Fruit fly (Drosophila melanogaster) whole organism, embryonic: Measurements from ENCODE around the gene CG42540.

ENCODE experiments used
- Awh ChIP-seq: fragments of 200-800 bp; sonication (Bioruptor generic); IDR thresholded peaks from 2 replicates; pipeline ENCODE4, ENCODE4 v1.3.6; 2022; ENCODE audit warnings: missing biosample characterization, missing genetic modification characterization
- CG1024 ChIP-seq: fragments of 200-800 bp; sonication (Bioruptor generic); IDR thresholded peaks from 2 replicates; pipeline ENCODE4 v1.3.6; 2022; ENCODE audit warnings: missing biosample characterization, missing genetic modification characterization
- CG10462 ChIP-seq: fragments of 200-800 bp; sonication (Bioruptor generic); optimal IDR thresholded peaks from 2 replicates; lab custom pipeline; 2016; ENCODE audit warnings: missing biosample characterization, missing genetic modification characterization
- CG11504 ChIP-seq: fragments of 200-800 bp; sonication (Bioruptor generic); optimal IDR thresholded peaks from 3 replicates; lab custom pipeline; 2019; ENCODE audit warnings: missing biosample characterization, mild to moderate bottlenecking, missing genetic modification characterization, moderate library complexity
- CG11560 ChIP-seq: fragments of 200-800 bp; sonication (Bioruptor generic); IDR thresholded peaks from 3 replicates; pipeline ENCODE4 v1.3.6; 2022; ENCODE audit warnings: missing biosample characterization, missing genetic modification characterization
- CG12659 ChIP-seq: fragments of 200-800 bp; sonication (Bioruptor generic); optimal IDR thresholded peaks from 3 replicates; lab custom pipeline; 2017; ENCODE audit warnings: mild to moderate bottlenecking, missing biosample characterization, missing genetic modification reagents, missing genetic modification characterization
- CG13624 ChIP-seq: fragments of 200-800 bp; sonication (Bioruptor generic); optimal IDR thresholded peaks from 2 replicates; lab custom pipeline; 2016; ENCODE audit warnings: missing biosample characterization, missing genetic modification characterization
- CG14050 ChIP-seq: fragments of 200-800 bp; sonication (Bioruptor generic); IDR thresholded peaks from 3 replicates; pipeline ENCODE4 v1.3.6; 2022; ENCODE audit warnings: missing biosample characterization, missing genetic modification characterization
- CG1647 ChIP-seq: fragments of 200-800 bp; sonication (Bioruptor generic); optimal IDR thresholded peaks from 3 replicates; lab custom pipeline; 2016; ENCODE audit warnings: missing biosample characterization, missing genetic modification characterization
- CG17361 ChIP-seq: fragments of 200-800 bp; sonication (Bioruptor generic); IDR thresholded peaks from 3 replicates; pipeline ENCODE4 v1.3.6; 2022; ENCODE audit warnings: missing biosample characterization, missing genetic modification characterization
- CG18011 ChIP-seq: fragments of 200-800 bp; sonication (Bioruptor generic); optimal IDR thresholded peaks from 2 replicates; lab custom pipeline; 2017; ENCODE audit warnings: missing biosample characterization, missing genetic modification characterization, mild to moderate bottlenecking, moderate library complexity, missing genotype
- CG18476 ChIP-seq: fragments of 200-800 bp; sonication (Bioruptor generic); optimal IDR thresholded peaks from 2 replicates; lab custom pipeline; 2016; ENCODE audit warnings: missing biosample characterization, mild to moderate bottlenecking, missing genetic modification characterization
- CG18599 ChIP-seq: fragments of 200-800 bp; sonication (Bioruptor generic); optimal IDR thresholded peaks from 3 replicates; lab custom pipeline; 2017; ENCODE audit warnings: missing biosample characterization, missing genetic modification characterization, mild to moderate bottlenecking, moderate library complexity, missing genetic modification reagents
- CG18619 ChIP-seq: fragments of 200-800 bp; sonication (Bioruptor generic); optimal IDR thresholded peaks from 3 replicates; lab custom pipeline; 2017; ENCODE audit warnings: missing biosample characterization, mild to moderate bottlenecking, missing genetic modification characterization
- CG34376 ChIP-seq: fragments of 200-800 bp; sonication (Bioruptor generic); optimal IDR thresholded peaks from 2 replicates; lab custom pipeline; 2018; ENCODE audit warnings: missing biosample characterization, mild to moderate bottlenecking, missing genetic modification characterization
- CG7271 ChIP-seq: fragments of 200-800 bp; sonication (Bioruptor generic); optimal IDR thresholded peaks from 2 replicates; lab custom pipeline; 2018; ENCODE audit warnings: missing biosample characterization, mild to moderate bottlenecking, missing genetic modification characterization, moderate library complexity
- CG7928 ChIP-seq: fragments of 200-800 bp; sonication (Bioruptor generic); optimal IDR thresholded peaks from 2 replicates; lab custom pipeline; 2017; ENCODE audit warnings: missing biosample characterization, mild to moderate bottlenecking, missing genetic modification characterization
- CG8478 ChIP-seq: fragments of >200 bp; optimal IDR thresholded peaks from 2 replicates; lab custom pipeline; 2018
- CG9609 ChIP-seq: fragments of 200-800 bp; sonication (Bioruptor generic); optimal IDR thresholded peaks from 3 replicates; lab custom pipeline; 2016; ENCODE audit warnings: missing biosample characterization, missing genetic modification characterization
- CTCF ChIP-seq: fragments of 200-800 bp; sonication (Bioruptor generic); optimal IDR thresholded peaks from 2 replicates; lab custom pipeline; 2017; ENCODE audit warnings: missing biosample characterization, mild to moderate bottlenecking, missing genetic modification characterization, moderate library complexity
- Dad ChIP-seq: fragments of 200-800 bp; sonication (Bioruptor generic); optimal IDR thresholded peaks from 3 replicates; lab custom pipeline; 2016; ENCODE audit warnings: missing biosample characterization, missing genetic modification characterization
- Dll ChIP-seq: fragments of 200-800 bp; sonication (Bioruptor generic); IDR thresholded peaks from 4 replicates; pipeline ENCODE4 v1.3.6; 2022; ENCODE audit warnings: missing biosample characterization, missing genetic modification characterization; ENCODE audit not compliant: partially characterized antibody
- Doc3 ChIP-seq: fragments of 200-800 bp; sonication (Bioruptor generic); IDR thresholded peaks from 3 replicates; pipeline ENCODE4 v1.3.6; 2022; ENCODE audit warnings: missing biosample characterization, missing genetic modification characterization; ENCODE audit not compliant: partially characterized antibody
- Ets97D ChIP-seq: fragments of 200-800 bp; sonication (Bioruptor generic); optimal IDR thresholded peaks from 3 replicates; lab custom pipeline; 2016; ENCODE audit warnings: missing biosample characterization, missing genetic modification characterization
- HmgD ChIP-seq: fragments of 200-800 bp; sonication (Bioruptor generic); optimal IDR thresholded peaks from 3 replicates; lab custom pipeline; 2016; ENCODE audit warnings: missing biosample characterization, missing genetic modification characterization
- Oaz ChIP-seq: fragments of 200-800 bp; sonication (Bioruptor generic); IDR thresholded peaks from 2 replicates; pipeline ENCODE4 v1.3.6; 2022; ENCODE audit warnings: missing biosample characterization, missing genetic modification characterization
- Rfx ChIP-seq: fragments of 200-800 bp; sonication (Bioruptor generic); IDR thresholded peaks from 2 replicates; pipeline ENCODE4 v1.3.6; 2022; ENCODE audit warnings: missing biosample characterization, missing genetic modification characterization
- Spps ChIP-seq: fragments of 200-800 bp; sonication (Bioruptor generic); optimal IDR thresholded peaks from 2 replicates; lab custom pipeline; 2018; ENCODE audit warnings: missing biosample characterization, mild to moderate bottlenecking, missing genetic modification characterization
- Xrp1 ChIP-seq: fragments of 200-800 bp; sonication (Bioruptor generic); IDR thresholded peaks from 2 replicates; pipeline ENCODE4 v1.3.6; 2022; ENCODE audit warnings: missing biosample characterization, missing genetic modification characterization
- amos ChIP-seq: fragments of 200-800 bp; sonication (Bioruptor generic); IDR thresholded peaks from 2 replicates; pipeline ENCODE4 v1.3.6; 2022; ENCODE audit warnings: missing biosample characterization, missing genetic modification characterization; ENCODE audit not compliant: partially characterized antibody
- ap ChIP-seq: fragments of 200-800 bp; sonication (Bioruptor generic); IDR thresholded peaks from 2 replicates; pipeline ENCODE4 v1.3.6; 2022; ENCODE audit warnings: missing biosample characterization, missing genetic modification characterization
- az2 ChIP-seq: fragments of 200-800 bp; sonication (Bioruptor generic); optimal IDR thresholded peaks from 3 replicates; lab custom pipeline; 2016; ENCODE audit warnings: missing biosample characterization, missing genetic modification characterization
- crol ChIP-seq: fragments of 200-800 bp; sonication (Bioruptor generic); IDR thresholded peaks from 2 replicates; pipeline ENCODE4 v1.3.6; 2022; ENCODE audit warnings: missing biosample characterization, missing genetic modification characterization
- dm ChIP-seq: fragments of 200-800 bp; sonication (Bioruptor generic); optimal IDR thresholded peaks from 3 replicates; lab custom pipeline; 2016; ENCODE audit warnings: missing biosample characterization, missing genetic modification characterization
- ewg ChIP-seq: fragments of 200-800 bp; sonication (Bioruptor generic); optimal IDR thresholded peaks from 3 replicates; lab custom pipeline; 2017; ENCODE audit warnings: mild to moderate bottlenecking, missing biosample characterization, missing genetic modification reagents, missing genetic modification characterization
- fru ChIP-seq: fragments of >200 bp; optimal IDR thresholded peaks from 2 replicates; lab custom pipeline; 2017
- lbe ChIP-seq: fragments of 200-800 bp; sonication (Bioruptor generic); optimal IDR thresholded peaks from 2 replicates; lab custom pipeline; 2016; ENCODE audit warnings: missing biosample characterization, mild to moderate bottlenecking, missing genetic modification characterization
- lov ChIP-seq, 2 experiments: fragments of 200-800 bp in 1 of 2; fragments of >200 bp in 1 of 2; sonication (Bioruptor generic) in 1 of 2; IDR thresholded peaks in 1 of 2; optimal IDR thresholded peaks in 1 of 2; 2 replicates in 1 of 2; 3 replicates in 1 of 2; pipeline versions ENCODE4 v1.3.6 to Lab custom; 2017 to 2022; ENCODE audit warnings: missing biosample characterization in 1 of 2, missing genetic modification characterization in 1 of 2
- luna ChIP-seq: fragments of 200-800 bp; sonication (Bioruptor generic); optimal IDR thresholded peaks from 2 replicates; lab custom pipeline; 2016; ENCODE audit warnings: missing biosample characterization, missing genetic modification characterization
- maf-S ChIP-seq: fragments of 200-800 bp; sonication (Bioruptor generic); optimal IDR thresholded peaks from 2 replicates; lab custom pipeline; 2016; ENCODE audit warnings: missing biosample characterization, missing genetic modification characterization
- nmo ChIP-seq: fragments of 200-800 bp; sonication (Bioruptor generic); optimal IDR thresholded peaks from 2 replicates; lab custom pipeline; 2018; ENCODE audit warnings: missing biosample characterization, mild to moderate bottlenecking, missing genetic modification characterization, moderate library complexity
- nom ChIP-seq: fragments of 200-800 bp; sonication (Bioruptor generic); optimal IDR thresholded peaks from 2 replicates; lab custom pipeline; 2017; ENCODE audit warnings: missing biosample characterization, missing genetic modification characterization, mild to moderate bottlenecking, moderate library complexity, missing genetic modification reagents
- oc ChIP-seq: fragments of 200-800 bp; sonication (Bioruptor generic); optimal IDR thresholded peaks from 2 replicates; lab custom pipeline; 2018; ENCODE audit warnings: missing biosample characterization, mild to moderate bottlenecking, missing genetic modification characterization, moderate library complexity
- otp ChIP-seq: fragments of 200-800 bp; sonication (Bioruptor generic); IDR thresholded peaks from 3 replicates; pipeline ENCODE4, ENCODE4 v1.3.6; 2022; ENCODE audit warnings: missing biosample characterization, missing genetic modification characterization
- p53 ChIP-seq: fragments of 200-800 bp; sonication (Bioruptor generic); optimal IDR thresholded peaks from 2 replicates; lab custom pipeline; 2016; ENCODE audit warnings: missing biosample characterization, missing genetic modification characterization
- pho ChIP-seq: fragments of 200-800 bp; sonication (Bioruptor generic); optimal IDR thresholded peaks from 2 replicates; lab custom pipeline; 2016; ENCODE audit warnings: missing biosample characterization, missing genetic modification characterization
- pros ChIP-seq: fragments of 200-800 bp; sonication (Bioruptor generic); optimal IDR thresholded peaks from 3 replicates; lab custom pipeline; 2019; ENCODE audit warnings: missing biosample characterization, mild to moderate bottlenecking, missing genetic modification characterization, moderate library complexity
- rib ChIP-seq: fragments of 200-800 bp; sonication (Bioruptor generic); IDR thresholded peaks from 2 replicates; pipeline ENCODE4 v1.3.6; 2022; ENCODE audit warnings: missing biosample characterization, missing genetic modification characterization
- slp2 ChIP-seq: fragments of 200-800 bp; sonication (Bioruptor generic); optimal IDR thresholded peaks from 2 replicates; lab custom pipeline; 2016; ENCODE audit warnings: missing biosample characterization, missing genetic modification characterization
- tll ChIP-seq, 2 experiments: fragments of 200-800 bp in 1 of 2; fragments of >200 bp in 1 of 2; sonication (Bioruptor generic) in 1 of 2; optimal IDR thresholded peaks; 2 replicates each; lab custom pipeline; 2017 to 2019; ENCODE audit warnings: missing biosample characterization in 2 of 2, missing genetic modification characterization in 2 of 2, mild to moderate bottlenecking in 1 of 2, moderate library complexity in 1 of 2
- usp ChIP-seq: fragments of >200 bp; optimal IDR thresholded peaks from 2 replicates; lab custom pipeline; 2017; ENCODE audit warnings: missing biosample characterization, missing genetic modification characterization
- z ChIP-seq: fragments of 200-800 bp; sonication (Bioruptor generic); IDR thresholded peaks from 3 replicates; pipeline ENCODE4 v1.3.6; 2022; ENCODE audit warnings: missing biosample characterization, missing genetic modification characterization

Gene CG42540

DNA sequence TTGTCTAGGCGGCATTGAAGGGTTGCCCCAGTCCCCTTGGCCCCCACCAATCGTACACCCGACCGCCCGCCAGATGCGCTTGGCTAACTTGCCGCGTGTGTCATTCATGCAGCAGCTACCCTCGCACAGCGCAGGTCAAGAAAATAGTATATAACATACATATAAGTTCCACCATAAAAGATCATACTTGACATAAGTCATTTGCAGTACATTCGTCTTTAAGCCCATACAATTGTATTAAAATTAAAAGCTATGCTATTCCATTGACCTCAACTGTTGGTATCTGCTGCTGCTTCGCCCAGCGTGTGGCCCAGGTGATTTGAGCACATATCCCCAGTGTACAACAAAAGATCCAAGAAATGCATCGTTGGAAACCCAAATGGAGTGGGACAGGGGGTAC is 55.4 kb downstream of the CG42540 start (continued):
- TF ChIP-seq tll (GFP tag; optimal IDR thresholded peaks at IDR 0.05; lab: Kevin White, UChicago) (no peak), CG8478 (no peak), rib (GFP tag; lab: Robert Waterston, UW) (no peak), CG18476 (GFP tag; lab: Kevin White, UChicago) (peak; percentile 53), Dll (no peak), Ets97D (GFP tag; lab: Kevin White, UChicago) (peak; percentile 27), CG12659 (GFP tag; lab: Kevin White, UChicago) (peak; percentile 18), slp2 (GFP tag; lab: Kevin White, UChicago) (peak; percentile 52), CG13624 (GFP tag; lab: Kevin White, UChicago) (no peak), CG18619 (peak; percentile 43), maf-S (GFP tag; lab: Kevin White, UChicago) (no peak), Dad (GFP tag; lab: Kevin White, UChicago) (peak; percentile 45), amos (GFP tag; lab: Robert Waterston, UW) (no peak), CG10462 (GFP tag; lab: Kevin White, UChicago) (peak; percentile 32), Doc3 (GFP tag; lab: Robert Waterston, UW) (no peak), lbe (GFP tag; lab: Kevin White, UChicago) (no peak), CG34376 (GFP tag; lab: Kevin White, UChicago) (no peak), CG9609 (GFP tag; lab: Kevin White, UChicago) (peak; percentile 2), Xrp1 (peak; percentile 89), dm (peak; percentile 46), Awh (GFP tag; lab: Robert Waterston, UW) (peak; percentile 80), otp (GFP tag; lab: Robert Waterston, UW) (peak; percentile 89), CG18011 (no peak), CG11560 (tag; lab: Robert Waterston, UW) (0 out of 3 replicates have a peak, but pooled peaks have one; percentile 46), luna (GFP tag; lab: Kevin White, UChicago) (no peak), nmo (GFP tag; lab: Kevin White, UChicago) (peak; percentile 77), az2 (peak; percentile 82), CG7271 (no peak), nom (GFP tag; lab: Kevin White, UChicago) (peak; percentile 49), Oaz (no peak), HmgD (no peak), oc (tag; lab: Kevin White, UChicago) (peak; percentile 74), z (GFP tag; lab: Robert Waterston, UW) (0 out of 3 replicates have a peak, but pooled peaks have one; percentile 35), ap (peak; percentile 73), CG17361 (GFP tag; lab: Robert Waterston, UW) (peak; percentile 73; the same call in 2 of the 3 replicates), CG11504 (tag; lab: Kevin White, UChicago) (peak; percentile 77), Spps (peak; percentile 59), CG14050 (GFP tag; lab: Robert Waterston, UW) (peak; percentile 64), lov (optimal IDR thresholded peaks at IDR 0.05; lab: Kevin White, UChicago) (no peak), lov (GFP tag; IDR thresholded peaks at IDR 0.05; lab: Robert Waterston, UW) (peak; percentile 85), fru (no peak), CG7928 (GFP tag; lab: Kevin White, UChicago) (no peak), ewg (peak; percentile 68), pros (GFP tag; lab: Kevin White, UChicago) (no peak), usp (no peak), CG1647 (GFP tag; lab: Kevin White, UChicago) (peak; percentile 42), crol (peak; percentile 58), CTCF (peak; percentile 34), CG18599 (GFP tag; lab: Kevin White, UChicago) (peak; percentile 47), Rfx (GFP tag; lab: Robert Waterston, UW) (peak; percentile 49; the same call in 1 of the 2 replicates), p53 (no peak), pho (GFP tag; lab: Kevin White, UChicago) (peak; percentile 0), CG1024 (peak; percentile 78)
